Worm (Caenorhabditis elegans) whole organism, late embryonic: Measurements from ENCODE around the gene EGAP2.1.

Experiments
- C38D4.7 ChIP-seq: fragments of 200-800 bp; sonication (Bioruptor generic); optimal IDR thresholded peaks from 2 replicates; lab custom pipeline; 2018; ENCODE audit warnings: mild to moderate bottlenecking, missing genetic modification characterization, moderate library complexity, missing compliant biosample characterization
- K02D7.2 ChIP-seq: sonication (generic microtip); optimal IDR thresholded peaks from 2 replicates; lab custom pipeline; 2017; ENCODE audit warnings: mild to moderate bottlenecking, missing genetic modification characterization, missing compliant biosample characterization
- K09A11.1 ChIP-seq: sonication (generic microtip); optimal IDR thresholded peaks from 2 replicates; lab custom pipeline; 2017; ENCODE audit warnings: antibody characterized with exemption, mild to moderate bottlenecking, missing genetic modification characterization, missing compliant biosample characterization; ENCODE audit not compliant: insufficient read depth
- T23F11.4 ChIP-seq: fragments of 200-800 bp; sonication (Bioruptor generic); optimal IDR thresholded peaks from 2 replicates; lab custom pipeline; 2018; ENCODE audit warnings: mild to moderate bottlenecking, missing genetic modification characterization, missing compliant biosample characterization
- ahr-1 ChIP-seq: sonication (generic microtip); optimal IDR thresholded peaks from 2 replicates; lab custom pipeline; 2016; ENCODE audit warnings: missing genetic modification characterization, missing compliant biosample characterization
- ceh-14 ChIP-seq: sonication (generic microtip); optimal IDR thresholded peaks from 2 replicates; lab custom pipeline; 2016; ENCODE audit warnings: missing genotype, missing genetic modification characterization, missing compliant biosample characterization
- ceh-18 ChIP-seq: sonication (generic microtip); optimal IDR thresholded peaks from 2 replicates; lab custom pipeline; 2016; ENCODE audit warnings: missing genetic modification characterization, missing compliant biosample characterization
- ceh-19 ChIP-seq: fragments of 200-800 bp; sonication (Bioruptor generic); optimal IDR thresholded peaks from 2 replicates; lab custom pipeline; 2018; ENCODE audit warnings: mild to moderate bottlenecking, missing genetic modification characterization, missing compliant biosample characterization
- ceh-22 ChIP-seq: sonication (generic microtip); optimal IDR thresholded peaks from 2 replicates; lab custom pipeline; 2017; ENCODE audit warnings: missing biosample characterization, missing genetic modification characterization
- ceh-30 ChIP-seq: fragments of 150-350 bp; optimal IDR thresholded peaks from 2 replicates; lab custom pipeline; 2014; ENCODE audit warnings: missing biosample characterization, missing genetic modification characterization
- ceh-31 ChIP-seq: sonication (generic microtip); optimal IDR thresholded peaks from 2 replicates; lab custom pipeline; 2016; ENCODE audit warnings: missing genetic modification characterization, missing compliant biosample characterization
- ceh-48 ChIP-seq: sonication (generic microtip); optimal IDR thresholded peaks from 2 replicates; lab custom pipeline; 2016; ENCODE audit warnings: missing genetic modification characterization, inconsistent platforms, missing compliant biosample characterization
- elt-2 ChIP-seq: sonication (generic microtip); optimal IDR thresholded peaks from 2 replicates; lab custom pipeline; 2016; ENCODE audit warnings: missing genetic modification reagents, missing genetic modification characterization, missing compliant biosample characterization
- elt-4 ChIP-seq: sonication (generic microtip); optimal IDR thresholded peaks from 2 replicates; lab custom pipeline; 2016; ENCODE audit warnings: missing genetic modification characterization, missing compliant biosample characterization
- fkh-10 ChIP-seq: fragments of 150-350 bp; optimal IDR thresholded peaks from 2 replicates; lab custom pipeline; 2014; ENCODE audit warnings: missing biosample characterization, missing genetic modification reagents, missing genetic modification characterization
- hlh-13 ChIP-seq: fragments of 200-800 bp; sonication (Bioruptor generic); optimal IDR thresholded peaks from 2 replicates; lab custom pipeline; 2018; ENCODE audit warnings: mild to moderate bottlenecking, missing genetic modification characterization, missing compliant biosample characterization
- hlh-6 ChIP-seq: sonication (generic microtip); optimal IDR thresholded peaks from 2 replicates; lab custom pipeline; 2016; ENCODE audit warnings: missing genotype, missing genetic modification characterization, missing compliant biosample characterization
- lim-6 ChIP-seq: sonication (generic microtip); optimal IDR thresholded peaks from 2 replicates; lab custom pipeline; 2016; ENCODE audit warnings: missing genetic modification characterization, missing compliant biosample characterization
- lin-11 ChIP-seq: fragments of 200-800 bp; sonication (Bioruptor generic); optimal IDR thresholded peaks from 2 replicates; lab custom pipeline; 2018; ENCODE audit warnings: mild to moderate bottlenecking, missing genetic modification characterization, missing compliant biosample characterization
- madf-2 ChIP-seq: sonication (generic microtip); optimal IDR thresholded peaks from 2 replicates; lab custom pipeline; 2017; ENCODE audit warnings: missing genetic modification characterization, missing compliant biosample characterization
- nfya-1 ChIP-seq: sonication (generic microtip); optimal IDR thresholded peaks from 2 replicates; lab custom pipeline; 2017; ENCODE audit warnings: missing genetic modification characterization, mild to moderate bottlenecking, missing compliant biosample characterization, antibody characterized with exemption, moderate library complexity
- nhr-11 ChIP-seq: fragments of 150-350 bp; optimal IDR thresholded peaks from 2 replicates; lab custom pipeline; 2014; ENCODE audit warnings: missing biosample characterization, missing genetic modification characterization
- npax-4 ChIP-seq: sonication (generic microtip); optimal IDR thresholded peaks from 2 replicates; lab custom pipeline; 2016; ENCODE audit warnings: missing genetic modification characterization, missing compliant biosample characterization
- pag-3 ChIP-seq: sonication (generic microtip); optimal IDR thresholded peaks from 2 replicates; lab custom pipeline; 2016; ENCODE audit warnings: missing compliant biosample characterization, missing genetic modification characterization, borderline replicate concordance
- pat-9 ChIP-seq: fragments of 200-800 bp; sonication (Bioruptor generic); optimal IDR thresholded peaks from 2 replicates; lab custom pipeline; 2018; ENCODE audit warnings: mild to moderate bottlenecking, missing genetic modification characterization, moderate library complexity, missing compliant biosample characterization
- pha-2 ChIP-seq: sonication (generic microtip); optimal IDR thresholded peaks from 2 replicates; lab custom pipeline; 2017; ENCODE audit warnings: mild to moderate bottlenecking, missing genetic modification characterization, missing compliant biosample characterization
- pros-1 ChIP-seq: fragments of 150-350 bp; optimal IDR thresholded peaks from 2 replicates; lab custom pipeline; 2014; ENCODE audit warnings: missing biosample characterization, missing genetic modification reagents, missing genetic modification characterization
- ref-2 ChIP-seq: sonication (generic microtip); optimal IDR thresholded peaks from 2 replicates; lab custom pipeline; 2016; ENCODE audit warnings: missing genetic modification characterization, missing compliant biosample characterization
- rnt-1 ChIP-seq: sonication (generic microtip); optimal IDR thresholded peaks from 2 replicates; lab custom pipeline; 2016; ENCODE audit warnings: missing genetic modification characterization, missing compliant biosample characterization
- sox-2 ChIP-seq: fragments of 200-800 bp; sonication (Bioruptor generic); IDR thresholded peaks from 2 replicates; pipeline ENCODE4 v1.3.6; 2022; ENCODE audit warnings: missing genetic modification reagents, missing genetic modification characterization, missing compliant biosample characterization
- sox-4 ChIP-seq: sonication (generic microtip); optimal IDR thresholded peaks from 2 replicates; lab custom pipeline; 2017; ENCODE audit warnings: mild to moderate bottlenecking, missing genetic modification characterization, inconsistent platforms, missing compliant biosample characterization
- unc-42 ChIP-seq: sonication (generic microtip); optimal IDR thresholded peaks from 2 replicates; lab custom pipeline; 2016; ENCODE audit warnings: missing genotype, missing genetic modification characterization, missing compliant biosample characterization
- unc-55 ChIP-seq: sonication (generic microtip); optimal IDR thresholded peaks from 2 replicates; lab custom pipeline; 2017; ENCODE audit warnings: missing biosample characterization, missing genetic modification reagents, missing genetic modification characterization

EGAP2.1 gene

DNA sequence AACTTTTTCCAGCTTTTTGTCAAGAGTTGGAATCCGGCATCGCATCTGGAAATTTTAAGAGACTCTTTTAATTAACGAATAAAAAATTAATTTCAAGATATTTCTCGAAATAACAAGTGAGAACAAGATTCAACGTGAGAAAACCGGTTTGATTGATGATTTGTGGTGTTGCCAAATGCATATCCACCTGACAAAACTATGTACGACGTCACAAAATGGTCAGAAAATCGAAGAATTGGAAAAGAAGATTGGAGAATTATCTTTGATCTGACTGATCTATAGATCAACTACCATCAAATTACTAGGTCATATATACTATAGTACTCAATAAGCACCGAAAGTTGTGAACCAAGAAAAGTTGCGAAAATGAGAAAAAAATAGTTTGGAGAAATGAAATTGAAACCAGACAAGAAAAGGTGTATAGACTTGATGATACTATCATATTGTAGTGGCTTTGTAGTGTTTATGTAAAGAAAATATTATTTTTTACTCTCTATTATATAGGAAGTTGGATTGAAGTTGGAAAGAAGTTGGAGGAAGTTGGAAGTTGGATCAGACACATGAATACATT is 15.7 kb downstream of the EGAP2.1 start, which contains the start of gene ptr-6:
ptr-6 (minus strand) TSS at position 47 of the 571 bp plus-strand sequence.
- TF ChIP-seq unc-42 (tag; lab: Kevin White, UChicago) = no peak
- no peak for TF ChIP-seq ceh-48 (tag; lab: Kevin White, UChicago)
- TF ChIP-seq lim-6 (tag; lab: Kevin White, UChicago) = no peak
- no peak for TF ChIP-seq elt-2
- no peak for TF ChIP-seq hlh-6 (tag; lab: Kevin White, UChicago)
- no peak for TF ChIP-seq pag-3 (tag; lab: Kevin White, UChicago)
- TF ChIP-seq ceh-18 = no peak
- TF ChIP-seq lin-11 (tag; lab: Kevin White, UChicago) = no peak
- no peak for TF ChIP-seq K02D7.2 (tag; lab: Kevin White, UChicago)
- TF ChIP-seq nhr-11 = no peak
- no peak for TF ChIP-seq T23F11.4

ce11 chrII:5255435-5255834 is 24.2 kb downstream of the EGAP2.1 start, which contains the start of gene frpr-4:
Gene frpr-4, minus strand, starts transcription at chrII:5255535.
- no peak for TF ChIP-seq madf-2 (tag; lab: Kevin White, UChicago)
- TF ChIP-seq lin-11 (tag; lab: Kevin White, UChicago) = no peak

DNA sequence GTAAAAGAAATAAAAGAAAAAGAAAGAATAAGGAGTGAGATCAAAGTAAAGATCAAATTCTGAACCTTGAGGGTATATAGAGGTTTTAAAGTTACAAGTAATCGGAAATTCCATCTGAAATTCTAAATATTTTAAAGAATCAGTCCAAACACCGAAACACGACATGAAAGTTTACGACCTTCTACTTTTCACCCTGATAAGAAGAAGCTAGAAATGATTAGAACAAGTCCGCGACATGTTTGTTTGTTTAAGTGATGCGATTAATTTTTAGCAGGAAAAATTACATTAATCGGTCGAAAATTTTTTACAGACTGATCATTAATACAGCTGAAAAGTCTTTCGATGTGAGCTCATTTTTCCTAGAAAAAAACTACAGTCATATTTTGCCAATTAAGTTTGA is 33.4 kb downstream of the EGAP2.1 start:
- TF ChIP-seq ceh-19 (GFP tag; lab: Kevin White, UChicago) = no peak
- TF ChIP-seq ceh-14 (tag; lab: Kevin White, UChicago) = no peak
- TF ChIP-seq hlh-13 (GFP tag; lab: Kevin White, UChicago) = no peak
- TF ChIP-seq pag-3 (tag; lab: Kevin White, UChicago) = no peak

DNA sequence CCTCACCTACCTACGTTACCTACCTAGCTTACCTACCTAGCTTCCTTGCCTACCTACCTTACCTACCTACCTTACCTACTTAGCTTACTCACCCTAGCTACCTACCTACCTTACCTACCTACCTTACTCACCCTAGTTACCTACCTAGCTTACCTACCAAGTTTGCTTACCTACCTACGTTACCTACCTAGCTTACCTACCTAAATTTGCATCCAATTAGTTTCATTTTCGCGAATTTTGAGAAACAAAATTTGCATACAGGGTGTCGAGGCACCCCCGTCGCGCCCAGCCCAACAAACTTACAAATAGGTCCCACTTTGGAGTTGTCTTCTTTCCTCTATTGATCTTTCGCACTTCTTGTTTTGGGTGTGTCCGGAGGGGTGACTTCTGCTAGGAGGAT is 37.8 kb downstream of the EGAP2.1 start:
- TF ChIP-seq ahr-1 (no peak), fkh-10 (no peak), npax-4 (no peak), ceh-30 (tag; lab: Kevin White, UChicago) (no peak), nfya-1 (tag; lab: Kevin White, UChicago) (no peak), pha-2 (tag; lab: Kevin White, UChicago) (no peak), pros-1 (no peak), nhr-11 (no peak), K02D7.2 (tag; lab: Kevin White, UChicago) (no peak), ceh-22 (tag; lab: Kevin White, UChicago) (no peak), K09A11.1 (tag; lab: Kevin White, UChicago) (no peak), sox-2 (GFP tag; lab: Robert Waterston, UW) (no peak)

- TF ChIP-seq sox-4 (tag; lab: Kevin White, UChicago) (no peak), T23F11.4 (no peak), pat-9 (tag; lab: Kevin White, UChicago) (no peak), unc-42 (tag; lab: Kevin White, UChicago) (peak; percentile 9)
These were observed 40.6 kb downstream of the EGAP2.1 start, which contains the start of gene drn-1 for ce11 chrII:5271729-5272322. Gene drn-1, minus strand, starts transcription at chrII:5271845.

- TF ChIP-seq ceh-31 (tag; lab: Kevin White, UChicago) (peak; percentile 4), rnt-1 (tag; lab: Kevin White, UChicago) (no peak)
These were observed 45.5 kb downstream of the EGAP2.1 start for ce11 chrII:5276736-5277135.

DNA sequence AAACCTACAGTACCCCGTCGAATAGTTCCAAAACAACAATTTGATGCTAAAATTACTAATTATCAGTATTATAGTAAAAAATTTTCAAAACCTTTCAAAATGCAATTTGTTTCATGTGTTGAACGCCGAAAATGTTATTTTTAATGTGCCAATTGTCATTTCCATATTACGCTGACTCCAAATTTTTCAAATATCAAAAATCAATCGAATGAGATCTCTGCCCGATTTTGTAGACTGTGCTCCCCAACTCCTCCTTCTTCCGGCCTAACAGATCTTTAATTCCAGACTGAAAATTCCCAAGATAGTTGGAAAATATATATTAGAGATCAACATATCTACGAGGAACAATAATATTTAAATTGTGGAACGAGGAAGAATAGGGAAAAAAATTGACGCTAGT is 46.6 kb downstream of the EGAP2.1 start:
- TF ChIP-seq ref-2 (tag; lab: Kevin White, UChicago) = no peak
- TF ChIP-seq unc-55 (GFP tag; lab: Kevin White, UChicago) = no peak
- no peak for TF ChIP-seq hlh-6 (tag; lab: Kevin White, UChicago)
- no peak for TF ChIP-seq pat-9 (tag; lab: Kevin White, UChicago)
- no peak for TF ChIP-seq nhr-11
- TF ChIP-seq ceh-14 (tag; lab: Kevin White, UChicago) = no peak
- no peak for TF ChIP-seq sox-4 (tag; lab: Kevin White, UChicago)
- TF ChIP-seq nfya-1 (tag; lab: Kevin White, UChicago) = no peak
- no peak for TF ChIP-seq C38D4.7 (GFP tag; lab: Kevin White, UChicago)
- TF ChIP-seq elt-4 (tag; lab: Kevin White, UChicago) = no peak
- TF ChIP-seq unc-42 (tag; lab: Kevin White, UChicago) = no peak
